Worm (Caenorhabditis elegans): Measurements from ENCODE around the gene ubq-1.

ce11 chrIII:5932853-5933252, 7.2 kb upstream of the ubq-1 start, which contains the start of gene zmp-1:
- TF ChIP-seq ama-1 (optimal IDR thresholded peaks at IDR 0.05) (no peak), nhr-237 (tag; optimal IDR thresholded peaks at IDR 0.05) (no peak), nhr-41 (GFP tag; IDR thresholded peaks at IDR 0.05) (no peak)
